Worm (Caenorhabditis elegans) whole organism, early embryonic: ENCODE measurements around the gene F55G1.7.

Experiments used
- B0310.2 ChIP-seq: sonication (generic microtip); optimal IDR thresholded peaks from 2 replicates; lab custom pipeline; 2016; ENCODE audit warnings: mild to moderate bottlenecking, missing genetic modification characterization, missing compliant biosample characterization
- ama-1 ChIP-seq: fragments of 150-350 bp; optimal IDR thresholded peaks from 2 replicates; lab custom pipeline; 2014
- ceh-13 ChIP-seq: fragments of 200-800 bp; sonication (Bioruptor generic); optimal IDR thresholded peaks from 2 replicates; lab custom pipeline; 2018; ENCODE audit warnings: mild to moderate bottlenecking, missing genetic modification characterization, missing compliant biosample characterization
- ceh-36 ChIP-seq: sonication (generic microtip); optimal IDR thresholded peaks from 2 replicates; lab custom pipeline; 2016; ENCODE audit warnings: missing genetic modification characterization, inconsistent platforms, missing compliant biosample characterization
- flt-1 ChIP-seq: fragments of 200-800 bp; sonication (Bioruptor generic); IDR thresholded peaks from 2 replicates; pipeline ENCODE4 v1.3.6; 2022; ENCODE audit warnings: missing genetic modification characterization, missing compliant biosample characterization
- hmg-4 ChIP-seq: fragments of 200-800 bp; sonication (Bioruptor generic); optimal IDR thresholded peaks from 2 replicates; lab custom pipeline; 2018; ENCODE audit warnings: mild to moderate bottlenecking, missing genetic modification characterization, missing compliant biosample characterization
- hnd-1 ChIP-seq: sonication (generic microtip); optimal IDR thresholded peaks from 2 replicates; lab custom pipeline; 2016; ENCODE audit warnings: missing genetic modification characterization, missing compliant biosample characterization
- pes-1 ChIP-seq: fragments of 200-800 bp; sonication (Bioruptor generic); IDR thresholded peaks from 2 replicates; pipeline ENCODE4 v1.3.6; 2022; ENCODE audit warnings: missing genetic modification reagents, missing genetic modification characterization, missing compliant biosample characterization
- scrt-1 ChIP-seq: fragments of 200-800 bp; sonication (Bioruptor generic); IDR thresholded peaks from 2 replicates; pipeline ENCODE4 v1.3.6; 2022; ENCODE audit warnings: missing genetic modification characterization, missing compliant biosample characterization
- tbx-37 ChIP-seq: fragments of 200-800 bp; sonication (Bioruptor generic); conservative IDR thresholded peaks from 2 replicates; pipeline ENCODE4 v1.3.6; 2022; ENCODE audit warnings: missing genetic modification reagents, missing genetic modification characterization, missing compliant biosample characterization

DNA sequence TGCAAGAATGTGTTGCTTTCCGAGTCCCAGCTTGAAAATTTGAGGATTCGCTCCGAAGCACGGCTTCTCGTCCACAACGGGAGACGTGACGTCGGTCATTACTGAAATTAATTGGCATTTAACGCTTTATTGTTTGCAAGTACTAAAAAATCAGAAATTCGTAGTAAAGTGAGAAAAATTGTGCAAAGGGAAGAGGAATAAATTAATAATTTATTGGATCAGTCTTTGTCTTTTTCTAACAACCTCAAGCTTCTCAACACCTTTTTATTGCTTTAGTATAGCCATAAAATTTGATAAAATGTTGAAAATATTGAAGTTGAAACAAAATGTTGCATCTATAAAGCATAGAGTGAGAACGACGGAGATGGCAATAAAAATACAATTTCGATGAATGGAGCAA, 18.3 kb downstream of the F55G1.7 start, which contains the start of gene tes-1:
- TF ChIP-seq B0310.2 (tag; lab: Kevin White, UChicago) = no peak
- no peak for TF ChIP-seq scrt-1
- no peak for TF ChIP-seq flt-1 (GFP tag; lab: Robert Waterston, UW)
- no peak for TF ChIP-seq ceh-36 (tag; lab: Kevin White, UChicago)
- no peak for TF ChIP-seq hnd-1 (tag; lab: Kevin White, UChicago)
- TF ChIP-seq ama-1 = no peak
- no peak for TF ChIP-seq hmg-4 (GFP tag; lab: Kevin White, UChicago)
- no peak for TF ChIP-seq pes-1 (GFP tag; lab: Robert Waterston, UW)
- TF ChIP-seq ceh-13 = no peak
- no peak for TF ChIP-seq tbx-37 (GFP tag; lab: Robert Waterston, UW)
